Worm (Caenorhabditis elegans): ENCODE measurements around the gene F53E10.5.
"Not testable (repeated sequence)": the region's sequence is repeated elsewhere in the genome, so short reads cannot be mapped to it uniquely, and the experiment has no call there.

Gene F53E10.5

ce11 chrV:2565525-2565924 is 33.2 kb downstream of the F53E10.5 start, which contains the start of gene Y45G12C.1:
Y45G12C.1 (plus strand) TSS chrV:2565683.
- no peak for TF ChIP-seq ztf-6 (GFP tag; IDR thresholded peaks at IDR 0.05)
- peak; percentile 60 for TF ChIP-seq nhr-80 (tag; optimal IDR thresholded peaks at IDR 0.05)

ce11 chrV:2561390-2561789 is 37.3 kb downstream of the F53E10.5 start, which contains the start of gene gst-10:
gst-10 (plus strand) TSS chrV:2561690.
- TF ChIP-seq F10E7.11 (tag; optimal IDR thresholded peaks at IDR 0.05); tbx-9 (tag; optimal IDR thresholded peaks at IDR 0.05; ENCODE audit: borderline replicate concordance); F33H1.4 (GFP tag; IDR thresholded peaks at IDR 0.05): not testable (repeated sequence)
